Worm (Caenorhabditis elegans) whole organism, L1 larva: Measurements from ENCODE around the gene F10E9.3.

Experiments used
- aha-1 ChIP-seq: fragments of 150-350 bp; optimal IDR thresholded peaks from 2 replicates; lab custom pipeline; 2014; ENCODE audit warnings: missing biosample characterization, missing genetic modification characterization
- egl-27 ChIP-seq, 2 experiments: fragments of 150-350 bp in 1 of 2; sonication (generic microtip); optimal IDR thresholded peaks; 3 replicates each; lab custom pipeline; 2017 to 2018; ENCODE audit warnings: missing biosample characterization in 2 of 2, missing genetic modification characterization in 2 of 2, missing genetic modification reagents in 2 of 2
- fos-1 ChIP-seq: fragments of 150-350 bp; optimal IDR thresholded peaks from 2 replicates; lab custom pipeline; 2014; ENCODE audit warnings: missing biosample characterization, missing genetic modification characterization
- irx-1 ChIP-seq: sonication (generic microtip); optimal IDR thresholded peaks from 2 replicates; lab custom pipeline; 2016; ENCODE audit warnings: missing genetic modification characterization, missing compliant biosample characterization
- isw-1 ChIP-seq: fragments of 200-800 bp; sonication (Bioruptor generic); IDR thresholded peaks from 2 replicates; pipeline ENCODE4 v1.3.6; 2022; ENCODE audit warnings: missing genetic modification characterization, missing compliant biosample characterization
- nhr-76 ChIP-seq: sonication (generic microtip); optimal IDR thresholded peaks from 2 replicates; lab custom pipeline; 2017; ENCODE audit warnings: missing biosample characterization, missing genetic modification characterization
- pqm-1 ChIP-seq: sonication (generic microtip); optimal IDR thresholded peaks from 3 replicates; lab custom pipeline; 2017; ENCODE audit warnings: missing biosample characterization, missing genetic modification characterization
- rnt-1 ChIP-seq: sonication (generic microtip); optimal IDR thresholded peaks from 2 replicates; lab custom pipeline; 2016; ENCODE audit warnings: mild to moderate bottlenecking, missing genetic modification characterization, moderate library complexity, missing compliant biosample characterization
- tbx-2 ChIP-seq: sonication (generic microtip); optimal IDR thresholded peaks from 2 replicates; lab custom pipeline; 2016; ENCODE audit warnings: missing genetic modification characterization, missing compliant biosample characterization
- unc-62 ChIP-seq: fragments of 150-350 bp; optimal IDR thresholded peaks from 2 replicates; lab custom pipeline; 2014; ENCODE audit warnings: missing biosample characterization, missing genetic modification reagents, missing genetic modification characterization

- no peak for TF ChIP-seq tbx-2 (tag; lab: Kevin White, UChicago)
- no peak for TF ChIP-seq pqm-1
- TF ChIP-seq nhr-76 (tag; lab: Kevin White, UChicago), result no peak
- TF ChIP-seq rnt-1 (tag; lab: Kevin White, UChicago), result no peak
- TF ChIP-seq aha-1 (tag; lab: Kevin White, UChicago), result no peak
- no peak for TF ChIP-seq fos-1
- TF ChIP-seq irx-1, result no peak
- no peak for TF ChIP-seq isw-1 (GFP tag; lab: Robert Waterston, UW)
- no peak for TF ChIP-seq egl-27 (tag; optimal IDR thresholded peaks at IDR 0.05; lab: Kevin White, UChicago)
- no peak for TF ChIP-seq unc-62 (GFP tag; lab: Kevin White, UChicago)
These were observed 29.5 kb upstream of the F10E9.3 start for ce11 chrIII:8281310-8281709.
